Fruit fly (Drosophila melanogaster): ENCODE data around the gene CG8064.

Gene CG8064

dm6 chr3R:18274328-18275098 is 8.9 kb upstream of the CG8064 start, which contains the start of the genes Vps39 and eIF1A:
Vps39 (minus strand) TSS chr3R:18274446.
eIF1A (plus strand) TSS chr3R:18274665.
- no peak for TF ChIP-seq pan (optimal IDR thresholded peaks at IDR 0.05)
- TF ChIP-seq Hnf4 (GFP tag; optimal IDR thresholded peaks at IDR 0.05): no peak
- TF ChIP-seq ey (GFP tag; optimal IDR thresholded peaks at IDR 0.05): peak; percentile 16
- no peak for TF ChIP-seq jim (GFP tag; optimal IDR thresholded peaks at IDR 0.05)
- TF ChIP-seq lola (GFP tag; optimal IDR thresholded peaks at IDR 0.05): no peak
- TF ChIP-seq Dif (GFP tag; optimal IDR thresholded peaks at IDR 0.05; ENCODE audit: partially characterized antibody): no peak
- peak in 1 of 2 experiments; percentile 36 for TF ChIP-seq foxo (GFP tag; optimal IDR thresholded peaks at IDR 0.05)
- peak; percentile 47 for TF ChIP-seq br (GFP tag; optimal IDR thresholded peaks at IDR 0.05)
- no peak for TF ChIP-seq tai (GFP tag; optimal IDR thresholded peaks at IDR 0.05)
- TF ChIP-seq Jra (GFP tag; optimal IDR thresholded peaks at IDR 0.05): peak; percentile 69
- TF ChIP-seq dsf (GFP tag; optimal IDR thresholded peaks at IDR 0.05; ENCODE audit: borderline replicate concordance): no peak
- TF ChIP-seq Dfd (GFP tag; optimal IDR thresholded peaks at IDR 0.05): no peak
- no peak for TF ChIP-seq dl (GFP tag; optimal IDR thresholded peaks at IDR 0.05; ENCODE audit: insufficient read depth in 1 of 2, partially characterized antibody in 2 of 2)
- TF ChIP-seq HLH106 (tag; optimal IDR thresholded peaks at IDR 0.05): no peak
- no peak for TF ChIP-seq h (GFP tag; optimal IDR thresholded peaks at IDR 0.05)
- TF ChIP-seq Abd-B (GFP tag; optimal IDR thresholded peaks at IDR 0.05): no peak
- TF ChIP-seq Hr83 (GFP tag; optimal IDR thresholded peaks at IDR 0.05; ENCODE audit: poor library complexity, severe bottlenecking): no peak
- peak; percentile 13 for TF ChIP-seq Myc (optimal IDR thresholded peaks at IDR 0.05)
- TF ChIP-seq brk (GFP tag; optimal IDR thresholded peaks at IDR 0.05): no peak
- TF ChIP-seq sage (GFP tag; optimal IDR thresholded peaks at IDR 0.05): no peak
- TF ChIP-seq CG9705 (GFP tag; optimal IDR thresholded peaks at IDR 0.05): peak; percentile 17
- TF ChIP-seq usp (GFP tag; optimal IDR thresholded peaks at IDR 0.05): no peak
- no peak for TF ChIP-seq woc (GFP tag; optimal IDR thresholded peaks at IDR 0.05)
- TF ChIP-seq N (GFP tag; optimal IDR thresholded peaks at IDR 0.05): no peak
- no peak for TF ChIP-seq Rel (GFP tag; optimal IDR thresholded peaks at IDR 0.05)
- TF ChIP-seq Rel (tag; optimal IDR thresholded peaks at IDR 0.05): no peak
- no peak for TF ChIP-seq dmrt93B (GFP tag; optimal IDR thresholded peaks at IDR 0.05)
- TF ChIP-seq fru (GFP tag; optimal IDR thresholded peaks at IDR 0.05): peak; percentile 39
- TF ChIP-seq GATAd (GFP tag; optimal IDR thresholded peaks at IDR 0.05): no peak
- TF ChIP-seq sv (GFP tag; optimal IDR thresholded peaks at IDR 0.05): peak; percentile 42
- TF ChIP-seq OdsH (GFP tag; optimal IDR thresholded peaks at IDR 0.05): no peak
- TF ChIP-seq Hr78 (GFP tag; optimal IDR thresholded peaks at IDR 0.05): no peak
- TF ChIP-seq Mio (GFP tag; optimal IDR thresholded peaks at IDR 0.05): no peak
- TF ChIP-seq Sp1 (GFP tag; optimal IDR thresholded peaks at IDR 0.05): no peak
- TF ChIP-seq psq (GFP tag; optimal IDR thresholded peaks at IDR 0.05): no peak
- TF ChIP-seq CG32264 (GFP tag; optimal IDR thresholded peaks at IDR 0.05): no peak

DNA sequence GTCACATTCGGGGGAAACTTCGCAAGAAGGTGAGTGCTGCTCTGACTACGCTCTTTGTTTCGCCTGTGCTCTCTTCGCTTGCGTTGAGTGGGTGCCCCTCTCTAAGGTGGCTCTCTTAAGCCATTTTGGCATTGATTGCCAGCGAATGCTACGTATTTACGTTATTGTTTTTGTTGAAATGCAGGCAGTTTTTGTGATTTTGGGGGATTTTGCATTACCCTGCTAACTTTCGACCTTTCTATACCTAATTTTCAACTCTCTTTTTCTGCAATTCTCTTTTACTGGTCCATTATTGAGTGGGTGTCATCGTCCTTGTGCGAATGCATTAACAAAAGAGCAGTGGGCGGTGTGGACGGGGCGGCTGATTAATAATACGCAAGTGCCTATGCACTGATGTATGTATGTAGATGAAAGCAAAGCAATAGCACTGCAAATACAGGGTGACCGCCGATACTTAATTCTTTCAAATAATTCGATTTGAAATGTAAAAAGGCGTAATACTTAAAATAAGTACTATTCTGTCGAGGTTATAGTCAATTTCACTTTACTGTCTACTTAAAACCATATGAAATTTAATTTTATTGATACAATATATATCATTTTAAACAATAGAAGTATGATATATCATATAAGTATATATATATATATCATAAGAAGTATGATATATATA is 8.2 kb upstream of the CG8064 start:
- TF ChIP-seq Rel (GFP tag; optimal IDR thresholded peaks at IDR 0.05) (peak; percentile 35), Rel (tag; optimal IDR thresholded peaks at IDR 0.05) (peak; percentile 96), jim (GFP tag; optimal IDR thresholded peaks at IDR 0.05) (no peak), HLH106 (tag; optimal IDR thresholded peaks at IDR 0.05) (peak; percentile 19), Sp1 (GFP tag; optimal IDR thresholded peaks at IDR 0.05) (no peak), rgr (GFP tag; optimal IDR thresholded peaks at IDR 0.05) (peak; percentile 10), Dif (GFP tag; optimal IDR thresholded peaks at IDR 0.05; ENCODE audit: partially characterized antibody) (peak; percentile 92), foxo (GFP tag; optimal IDR thresholded peaks at IDR 0.05) (peak in 1 of 2 experiments; percentile 42), sage (GFP tag; optimal IDR thresholded peaks at IDR 0.05) (peak; percentile 30), dl (GFP tag; optimal IDR thresholded peaks at IDR 0.05; ENCODE audit: insufficient read depth in 1 of 2, partially characterized antibody in 2 of 2) (peak; percentile 79 to 92), psq (GFP tag; optimal IDR thresholded peaks at IDR 0.05) (peak; percentile 38)

Measured in whole organism, wandering third instar larva.